Fruit fly (Drosophila melanogaster) whole organism, prepupa: ENCODE measurements around the gene Mst85C.
A peak's percentile ranks its signal among the peaks of the same experiment; 100 is the strongest.

Source experiments
- CG10631 ChIP-seq: fragments of 200-800 bp; sonication (Bioruptor generic); optimal IDR thresholded peaks from 2 replicates; lab custom pipeline; 2016; ENCODE audit warnings: missing biosample characterization, missing genetic modification characterization
- CG10669 ChIP-seq: fragments of 200-800 bp; sonication (Bioruptor generic); optimal IDR thresholded peaks from 3 replicates; lab custom pipeline; 2018; ENCODE audit warnings: missing biosample characterization, mild to moderate bottlenecking, missing genetic modification characterization, moderate library complexity
- CG11294 ChIP-seq: fragments of 200-800 bp; sonication (Bioruptor generic); IDR thresholded peaks from 2 replicates; pipeline ENCODE4 v1.3.6; 2022; ENCODE audit warnings: missing biosample characterization, missing genetic modification characterization
- CG11762 ChIP-seq: fragments of 200-800 bp; sonication (Bioruptor generic); optimal IDR thresholded peaks from 3 replicates; lab custom pipeline; 2016; ENCODE audit warnings: missing biosample characterization, missing genetic modification characterization; ENCODE audit not compliant: insufficient read depth
- CG11902 ChIP-seq: fragments of 200-800 bp; sonication (Bioruptor generic); optimal IDR thresholded peaks from 3 replicates; lab custom pipeline; 2016; ENCODE audit warnings: missing biosample characterization, missing genetic modification characterization
- CG16779 ChIP-seq: fragments of 200-800 bp; sonication (Bioruptor generic); optimal IDR thresholded peaks from 3 replicates; lab custom pipeline; 2017; ENCODE audit warnings: missing biosample characterization, mild to moderate bottlenecking, missing genetic modification characterization
- CG3032 ChIP-seq: fragments of 200-800 bp; optimal IDR thresholded peaks from 2 replicates; lab custom pipeline; 2019; ENCODE audit warnings: missing biosample characterization, mild to moderate bottlenecking, missing genetic modification characterization, moderate library complexity
- CG31627 ChIP-seq: fragments of 200-800 bp; sonication (Bioruptor generic); optimal IDR thresholded peaks from 3 replicates; lab custom pipeline; 2016; ENCODE audit warnings: missing biosample characterization, missing genetic modification characterization
- CG32006 ChIP-seq: fragments of 200-800 bp; sonication (Bioruptor generic); optimal IDR thresholded peaks from 3 replicates; lab custom pipeline; 2017; ENCODE audit warnings: missing biosample characterization, mild to moderate bottlenecking, missing genetic modification characterization
- CG34406 ChIP-seq: fragments of 200-800 bp; sonication (Bioruptor generic); optimal IDR thresholded peaks from 3 replicates; lab custom pipeline; 2016; ENCODE audit warnings: missing biosample characterization, missing genetic modification characterization
- CG3919 ChIP-seq: fragments of 200-800 bp; sonication (Bioruptor generic); optimal IDR thresholded peaks from 3 replicates; lab custom pipeline; 2016; ENCODE audit warnings: missing biosample characterization, missing genetic modification characterization
- CG4318 ChIP-seq: fragments of 200-800 bp; sonication (Bioruptor generic); optimal IDR thresholded peaks from 3 replicates; lab custom pipeline; 2017; ENCODE audit warnings: missing biosample characterization, mild to moderate bottlenecking, missing genetic modification characterization
- CG6276 ChIP-seq: fragments of 200-800 bp; sonication (Bioruptor generic); optimal IDR thresholded peaks from 2 replicates; lab custom pipeline; 2017; ENCODE audit warnings: missing biosample characterization, mild to moderate bottlenecking, missing genetic modification characterization
- CG6792 ChIP-seq: fragments of 200-800 bp; sonication (Bioruptor generic); optimal IDR thresholded peaks from 3 replicates; lab custom pipeline; 2016; ENCODE audit warnings: missing biosample characterization, missing genetic modification characterization
- CG6808 ChIP-seq: fragments of 200-800 bp; sonication (Bioruptor generic); optimal IDR thresholded peaks from 3 replicates; lab custom pipeline; 2017; ENCODE audit warnings: missing biosample characterization, missing genetic modification characterization, mild to moderate bottlenecking, moderate library complexity, missing genetic modification reagents
- CG6854 ChIP-seq: fragments of 200-800 bp; sonication (Bioruptor generic); optimal IDR thresholded peaks from 2 replicates; lab custom pipeline; 2017; ENCODE audit warnings: missing biosample characterization, mild to moderate bottlenecking, missing genetic modification characterization
- CG7368 ChIP-seq: fragments of 200-800 bp; sonication (Bioruptor generic); optimal IDR thresholded peaks from 3 replicates; lab custom pipeline; 2016; ENCODE audit warnings: missing biosample characterization, missing genetic modification characterization
- CG8119 ChIP-seq: fragments of 200-800 bp; sonication (Bioruptor generic); IDR thresholded peaks from 3 replicates; pipeline ENCODE4 v1.3.6; 2022; ENCODE audit warnings: missing biosample characterization, missing genetic modification characterization
- CG8319 ChIP-seq: fragments of 200-800 bp; sonication (Bioruptor generic); optimal IDR thresholded peaks from 3 replicates; lab custom pipeline; 2016; ENCODE audit warnings: missing biosample characterization, missing genetic modification characterization
- CG8632 ChIP-seq: fragments of 200-800 bp; sonication (Bioruptor generic); optimal IDR thresholded peaks from 3 replicates; lab custom pipeline; 2016; ENCODE audit warnings: missing biosample characterization, missing genetic modification characterization
- CG9139 ChIP-seq: fragments of 200-800 bp; sonication (Bioruptor generic); optimal IDR thresholded peaks from 3 replicates; lab custom pipeline; 2017; ENCODE audit warnings: missing biosample characterization, mild to moderate bottlenecking, missing genetic modification characterization
- Eip75B ChIP-seq: fragments of 200-800 bp; sonication (Bioruptor generic); optimal IDR thresholded peaks from 3 replicates; lab custom pipeline; 2016; ENCODE audit warnings: missing biosample characterization, missing genetic modification characterization
- Eip78C ChIP-seq: fragments of 200-800 bp; sonication (Bioruptor generic); peaks from one replicate; lab custom pipeline; 2016; ENCODE audit warnings: missing biosample characterization, missing genetic modification characterization
- Eip93F ChIP-seq: fragments of 200-800 bp; sonication (Bioruptor generic); optimal IDR thresholded peaks from 2 replicates; lab custom pipeline; 2016; ENCODE audit warnings: missing biosample characterization, mild to moderate bottlenecking, missing genetic modification characterization
- Gug ChIP-seq: fragments of 200-800 bp; sonication (Bioruptor generic); IDR thresholded peaks from 2 replicates; pipeline ENCODE4 v1.3.6; 2022; ENCODE audit warnings: missing biosample characterization, missing genetic modification characterization
- Hr38 ChIP-seq: sonication (Bioruptor generic); optimal IDR thresholded peaks from 2 replicates; lab custom pipeline; 2016; ENCODE audit warnings: missing biosample characterization, missing genetic modification characterization
- Hr39 ChIP-seq: fragments of 200-800 bp; sonication (Bioruptor generic); optimal IDR thresholded peaks from 2 replicates; lab custom pipeline; 2016; ENCODE audit warnings: missing biosample characterization, missing genetic modification characterization
- Hr4 ChIP-seq: fragments of 200-800 bp; sonication (Bioruptor generic); optimal IDR thresholded peaks from 3 replicates; lab custom pipeline; 2016; ENCODE audit warnings: missing biosample characterization, missing genetic modification characterization
- Lpt ChIP-seq: fragments of 200-800 bp; sonication (Bioruptor generic); optimal IDR thresholded peaks from 3 replicates; lab custom pipeline; 2016; ENCODE audit warnings: missing biosample characterization, missing genetic modification characterization
- Met ChIP-seq: fragments of 200-800 bp; sonication (Bioruptor generic); optimal IDR thresholded peaks from 3 replicates; lab custom pipeline; 2016; ENCODE audit warnings: missing biosample characterization, missing genetic modification characterization
- OdsH ChIP-seq: fragments of 200-800 bp; sonication (Bioruptor generic); optimal IDR thresholded peaks from 3 replicates; lab custom pipeline; 2016; ENCODE audit warnings: missing biosample characterization, missing genetic modification characterization
- Smox ChIP-seq: fragments of 200-800 bp; sonication (Bioruptor generic); optimal IDR thresholded peaks from 3 replicates; lab custom pipeline; 2016; ENCODE audit warnings: missing biosample characterization, missing genetic modification characterization
- Sox102F ChIP-seq: fragments of 200-800 bp; sonication (Bioruptor generic); optimal IDR thresholded peaks from 2 replicates; lab custom pipeline; 2016; ENCODE audit warnings: missing biosample characterization, mild to moderate bottlenecking, missing genetic modification characterization
- Sox14 ChIP-seq: fragments of 200-800 bp; sonication (Bioruptor generic); optimal IDR thresholded peaks from 3 replicates; lab custom pipeline; 2016; ENCODE audit warnings: missing biosample characterization, missing genetic modification characterization
- Sox15 ChIP-seq: fragments of 200-800 bp; sonication (Bioruptor generic); optimal IDR thresholded peaks from 3 replicates; lab custom pipeline; 2016; ENCODE audit warnings: missing biosample characterization, missing genetic modification characterization
- achi ChIP-seq: fragments of 200-800 bp; sonication (Bioruptor generic); optimal IDR thresholded peaks from 3 replicates; lab custom pipeline; 2016; ENCODE audit warnings: missing biosample characterization, missing genetic modification characterization
- acj6 ChIP-seq: fragments of 200-800 bp; sonication (Bioruptor generic); optimal IDR thresholded peaks from 3 replicates; lab custom pipeline; 2016; ENCODE audit warnings: missing biosample characterization, missing genetic modification characterization
- dac ChIP-seq: fragments of 200-800 bp; sonication (Bioruptor generic); optimal IDR thresholded peaks from 2 replicates; lab custom pipeline; 2017; ENCODE audit warnings: missing biosample characterization, mild to moderate bottlenecking, missing genetic modification characterization
- dsx ChIP-seq: fragments of 200-800 bp; optimal IDR thresholded peaks from 3 replicates; lab custom pipeline; 2019; ENCODE audit warnings: missing biosample characterization, mild to moderate bottlenecking, missing genetic modification characterization, moderate library complexity; ENCODE audit not compliant: poor library complexity, severe bottlenecking
- eg ChIP-seq: fragments of 200-800 bp; sonication (Bioruptor generic); IDR thresholded peaks from 3 replicates; pipeline ENCODE4 v1.3.6; 2022; ENCODE audit warnings: missing biosample characterization, missing genetic modification characterization
- esn ChIP-seq: fragments of 200-800 bp; sonication (Bioruptor generic); optimal IDR thresholded peaks from 2 replicates; lab custom pipeline; 2016; ENCODE audit warnings: missing biosample characterization, mild to moderate bottlenecking, missing genetic modification characterization, moderate library complexity
- fd85E ChIP-seq: fragments of 200-800 bp; sonication (Bioruptor generic); optimal IDR thresholded peaks from 3 replicates; lab custom pipeline; 2016; ENCODE audit warnings: missing biosample characterization, missing genetic modification characterization
- fkh ChIP-seq: fragments of 200-800 bp; sonication (Bioruptor generic); optimal IDR thresholded peaks from 3 replicates; lab custom pipeline; 2017; ENCODE audit warnings: missing biosample characterization, mild to moderate bottlenecking, missing genetic modification characterization, moderate library complexity
- lz ChIP-seq: fragments of 200-800 bp; sonication (Bioruptor generic); optimal IDR thresholded peaks from 3 replicates; lab custom pipeline; 2016; ENCODE audit warnings: missing biosample characterization, missing genetic modification characterization
- net ChIP-seq: fragments of 200-800 bp; sonication (Bioruptor generic); optimal IDR thresholded peaks from 3 replicates; lab custom pipeline; 2016; ENCODE audit warnings: missing biosample characterization, missing genetic modification characterization
- pdm3 ChIP-seq: fragments of 200-800 bp; sonication (Bioruptor generic); optimal IDR thresholded peaks from 3 replicates; lab custom pipeline; 2016; ENCODE audit warnings: missing biosample characterization, missing genetic modification characterization
- salr ChIP-seq, 2 experiments: fragments of 200-800 bp; sonication (Bioruptor generic); optimal IDR thresholded peaks; 3 replicates each; lab custom pipeline; 2016 to 2018; ENCODE audit warnings: missing biosample characterization in 2 of 2, missing genetic modification characterization in 2 of 2, mild to moderate bottlenecking in 1 of 2
- svp ChIP-seq: fragments of 200-800 bp; sonication (Bioruptor generic); peaks from one replicate; lab custom pipeline; 2016; ENCODE audit warnings: missing biosample characterization, missing genetic modification characterization

Mst85C gene

DNA sequence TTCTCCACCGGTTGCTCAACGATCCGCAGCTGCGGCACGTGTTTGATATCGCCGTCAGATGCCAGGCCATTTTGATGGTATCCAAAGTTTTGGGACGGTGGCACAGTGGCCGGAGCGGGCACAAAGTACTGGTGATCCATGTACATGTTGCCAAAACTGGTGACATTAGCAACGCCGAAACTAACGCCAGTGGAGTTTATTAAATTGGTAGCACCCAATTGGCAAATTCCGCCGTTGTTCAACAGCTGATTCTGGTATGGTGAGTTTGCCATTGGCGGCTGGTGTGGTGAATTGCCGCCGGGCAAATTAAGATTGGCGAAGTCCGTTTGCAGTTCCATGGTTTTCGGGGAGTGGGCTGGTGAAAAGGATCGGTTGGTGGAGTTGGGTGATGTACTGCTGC lies 1.5 kb upstream of the Mst85C start:
- TF ChIP-seq CG6276 (no peak), CG6808 (GFP tag; lab: Kevin White, UChicago) (no peak), Eip78C (peak; percentile 72), CG32006 (no peak), Lpt (GFP tag; lab: Kevin White, UChicago) (no peak)

DNA sequence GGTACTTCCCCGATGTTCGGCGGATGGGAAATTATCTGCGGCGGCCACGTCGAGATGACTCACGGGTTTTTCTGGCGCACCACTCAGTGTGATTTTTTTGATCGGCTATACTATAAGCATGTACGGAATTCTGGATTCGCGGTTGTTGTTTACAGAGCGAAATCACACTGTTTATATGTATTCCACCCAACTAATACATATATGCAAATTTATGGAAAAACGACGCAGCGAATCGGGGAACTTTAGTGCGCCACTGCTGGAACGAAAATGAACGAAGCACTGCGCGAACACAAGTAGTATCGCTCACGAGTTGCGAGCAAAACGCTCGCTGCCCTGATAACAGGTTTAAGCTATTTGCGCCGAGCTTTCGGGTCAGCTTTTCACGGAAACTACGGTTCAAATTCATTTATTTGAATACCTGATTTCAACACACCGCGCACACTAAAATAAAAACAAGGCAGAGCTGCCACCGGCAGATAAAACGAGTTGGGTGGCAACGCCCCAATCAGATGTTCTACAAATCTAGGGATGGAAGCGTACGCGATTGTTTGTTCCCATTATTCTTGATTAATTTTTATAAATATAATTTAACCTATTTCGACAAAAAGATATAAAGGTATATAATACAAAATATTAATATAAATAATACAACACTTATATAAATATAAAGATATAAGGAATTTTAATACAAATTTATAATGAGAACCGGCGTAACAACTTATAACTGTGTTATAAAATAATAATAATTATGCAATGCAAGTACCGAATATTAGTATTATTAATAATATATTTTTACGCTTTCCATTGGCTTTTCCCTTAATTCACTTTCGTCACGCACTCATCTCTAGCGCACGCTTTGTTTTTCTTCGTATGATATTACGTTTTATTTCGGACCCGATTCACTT lies 632 bp upstream of the Mst85C start, which contains the start of gene Rel:
Rel (minus strand) TSS at position 417 of the 905 bp plus-strand sequence.
- TF ChIP-seq acj6, result peak; percentile 57
- TF ChIP-seq pdm3 (GFP tag; lab: Kevin White, UChicago), result peak; percentile 21
- peak; percentile 76 for TF ChIP-seq Eip78C
- no peak for TF ChIP-seq CG11902 (GFP tag; lab: Kevin White, UChicago)
- TF ChIP-seq CG3032 (tag; lab: Kevin White, UChicago), result peak; percentile 81
- peak; percentile 72 for TF ChIP-seq CG32006
- peak; percentile 27 for TF ChIP-seq Hr39 (GFP tag; lab: Kevin White, UChicago)
- peak; percentile 18 for TF ChIP-seq CG6808 (GFP tag; lab: Kevin White, UChicago)
- TF ChIP-seq Smox (GFP tag; lab: Kevin White, UChicago), result peak; percentile 15
- no peak for TF ChIP-seq eg
- TF ChIP-seq CG8632, result peak; percentile 62
- TF ChIP-seq Gug, result no peak
- TF ChIP-seq CG11762 (GFP tag; lab: Kevin White, UChicago), result peak; percentile 63
- peak; percentile 20 for TF ChIP-seq Sox102F (GFP tag; lab: Kevin White, UChicago)
- peak; percentile 75 for TF ChIP-seq fkh (GFP tag; lab: Kevin White, UChicago)
- TF ChIP-seq CG10631 (GFP tag; lab: Kevin White, UChicago), result peak; percentile 71
- peak; percentile 7 for TF ChIP-seq CG9139 (GFP tag; lab: Kevin White, UChicago)
- peak; percentile 23 for TF ChIP-seq Met
- peak; percentile 16 for TF ChIP-seq lz (GFP tag; lab: Kevin White, UChicago)
- no peak for TF ChIP-seq CG8319 (GFP tag; lab: Kevin White, UChicago)
- TF ChIP-seq achi, result peak; percentile 59
- no peak for TF ChIP-seq Sox15 (GFP tag; lab: Kevin White, UChicago)
- TF ChIP-seq salr (GFP tag; optimal IDR thresholded peaks at IDR 0.05; lab: Kevin White, UChicago), result no peak
- peak; percentile 90 for TF ChIP-seq CG6854 (GFP tag; lab: Kevin White, UChicago)
- TF ChIP-seq CG6792 (GFP tag; lab: Kevin White, UChicago), result peak; percentile 28
- TF ChIP-seq CG31627 (GFP tag; lab: Kevin White, UChicago), result peak; percentile 5
- TF ChIP-seq CG7368, result no peak
- TF ChIP-seq Eip75B, result peak; percentile 6
- TF ChIP-seq CG11294 (GFP tag; lab: Robert Waterston, UW), result no peak
- TF ChIP-seq CG16779, result peak; percentile 67
- peak; percentile 40 for TF ChIP-seq Hr4 (GFP tag; lab: Kevin White, UChicago)
- TF ChIP-seq Sox14 (GFP tag; lab: Kevin White, UChicago), result peak; percentile 13
- no peak for TF ChIP-seq CG8119 (GFP tag; lab: Robert Waterston, UW)
- TF ChIP-seq svp, result peak; percentile 90
- TF ChIP-seq fd85E (GFP tag; lab: Kevin White, UChicago), result no peak
- TF ChIP-seq Hr38, result no peak
- TF ChIP-seq Lpt (GFP tag; lab: Kevin White, UChicago), result no peak
- TF ChIP-seq esn (GFP tag; lab: Kevin White, UChicago), result peak; percentile 56
- TF ChIP-seq CG10669, result no peak
- peak; percentile 62 for TF ChIP-seq OdsH (GFP tag; lab: Kevin White, UChicago)
- peak; percentile 53 for TF ChIP-seq CG3919
- peak; percentile 38 for TF ChIP-seq Eip93F
- peak; percentile 72 for TF ChIP-seq CG34406
- no peak for TF ChIP-seq net (GFP tag; lab: Kevin White, UChicago)
- peak; percentile 68 for TF ChIP-seq dsx (GFP tag; lab: Kevin White, UChicago)
- no peak for TF ChIP-seq CG6276
- TF ChIP-seq dac, result no peak
- TF ChIP-seq CG4318 (GFP tag; lab: Kevin White, UChicago), result no peak
